Worm (Caenorhabditis elegans) whole organism, late embryonic: ENCODE data around the gene B0348.2.

Experiments used
- ama-1 ChIP-seq: fragments of 150-350 bp; optimal IDR thresholded peaks from 2 replicates; lab custom pipeline; 2014
- ceh-45 ChIP-seq: fragments of 200-800 bp; sonication (Bioruptor generic); IDR thresholded peaks from 2 replicates; pipeline ENCODE4 v1.3.6; 2022; ENCODE audit warnings: missing genetic modification reagents, missing genetic modification characterization, missing compliant biosample characterization
- ets-4 ChIP-seq: sonication (generic microtip); optimal IDR thresholded peaks from 2 replicates; lab custom pipeline; 2016; ENCODE audit warnings: missing genetic modification characterization, missing compliant biosample characterization
- hlh-6 ChIP-seq: sonication (generic microtip); optimal IDR thresholded peaks from 2 replicates; lab custom pipeline; 2016; ENCODE audit warnings: missing genotype, missing genetic modification characterization, missing compliant biosample characterization
- lin-11 ChIP-seq: fragments of 200-800 bp; sonication (Bioruptor generic); optimal IDR thresholded peaks from 2 replicates; lab custom pipeline; 2018; ENCODE audit warnings: mild to moderate bottlenecking, missing genetic modification characterization, missing compliant biosample characterization
- pha-2 ChIP-seq: sonication (generic microtip); optimal IDR thresholded peaks from 2 replicates; lab custom pipeline; 2017; ENCODE audit warnings: mild to moderate bottlenecking, missing genetic modification characterization, missing compliant biosample characterization
- pha-4 ChIP-seq: fragments of 150-350 bp; optimal IDR thresholded peaks from 2 replicates; lab custom pipeline; 2018; ENCODE audit warnings: missing biosample characterization, missing genetic modification reagents, missing genetic modification characterization
- rnt-1 ChIP-seq: sonication (generic microtip); optimal IDR thresholded peaks from 2 replicates; lab custom pipeline; 2016; ENCODE audit warnings: missing genetic modification characterization, missing compliant biosample characterization

ce11 chrV:83732-84131 lies 38.6 kb downstream of the B0348.2 start, which contains the start of gene daam-1:
- TF ChIP-seq rnt-1 (tag; lab: Kevin White, UChicago) (no peak), lin-11 (tag; lab: Kevin White, UChicago) (no peak), pha-4 (tag; lab: Kevin White, UChicago) (no peak), ceh-45 (GFP tag; lab: Robert Waterston, UW) (no peak), ama-1 (lab: Kevin White, UChicago) (no peak), ets-4 (tag; lab: Kevin White, UChicago) (no peak), hlh-6 (no peak), pha-2 (no peak)
